Worm (Caenorhabditis elegans) whole organism, L3 larva: Measurements from ENCODE around the gene snt-5.

Experiments
- R02D3.7 ChIP-seq: fragments of 150-350 bp; optimal IDR thresholded peaks from 2 replicates; lab custom pipeline; 2014; ENCODE audit warnings: missing biosample characterization, missing genetic modification characterization
- aly-2 ChIP-seq: fragments of 150-350 bp; optimal IDR thresholded peaks from 2 replicates; lab custom pipeline; 2014; ENCODE audit warnings: missing biosample characterization, missing genetic modification characterization
- ceh-16 ChIP-seq: sonication (generic microtip); optimal IDR thresholded peaks from 2 replicates; lab custom pipeline; 2017; ENCODE audit warnings: missing biosample characterization, missing genetic modification characterization
- ceh-28 ChIP-seq: fragments of 150-350 bp; optimal IDR thresholded peaks from 2 replicates; lab custom pipeline; 2014; ENCODE audit warnings: missing biosample characterization, missing genetic modification reagents, missing genetic modification characterization
- ceh-82 ChIP-seq: fragments of 150-350 bp; optimal IDR thresholded peaks from 2 replicates; lab custom pipeline; 2014; ENCODE audit warnings: missing biosample characterization, missing genetic modification characterization
- ceh-9 ChIP-seq: sonication (generic microtip); optimal IDR thresholded peaks from 2 replicates; lab custom pipeline; 2018; ENCODE audit warnings: missing biosample characterization, missing genetic modification characterization
- daf-12 ChIP-seq: fragments of 150-350 bp; optimal IDR thresholded peaks from 2 replicates; lab custom pipeline; 2014; ENCODE audit warnings: missing biosample characterization, missing genetic modification reagents, missing genetic modification characterization
- egl-27 ChIP-seq: sonication (generic microtip); optimal IDR thresholded peaks from 4 replicates; lab custom pipeline; 2017; ENCODE audit warnings: missing biosample characterization, missing genetic modification reagents, missing genetic modification characterization
- egl-5 ChIP-seq: fragments of 150-350 bp; optimal IDR thresholded peaks from 2 replicates; lab custom pipeline; 2017; ENCODE audit warnings: missing biosample characterization, missing genetic modification reagents, missing genetic modification characterization, inconsistent platforms
- elt-1 ChIP-seq: fragments of 150-350 bp; optimal IDR thresholded peaks from 2 replicates; lab custom pipeline; 2014; ENCODE audit warnings: missing biosample characterization, missing genetic modification characterization
- elt-2 ChIP-seq: sonication (generic microtip); optimal IDR thresholded peaks from 2 replicates; lab custom pipeline; 2016; ENCODE audit warnings: missing genetic modification reagents, mild to moderate bottlenecking, missing genetic modification characterization, missing compliant biosample characterization
- elt-3 ChIP-seq, 3 experiments: fragments of 150-350 bp in 1 of 3; sonication (generic microtip) in 2 of 3; optimal IDR thresholded peaks; 2 replicates in 2 of 3; 4 replicates in 1 of 3; lab custom pipeline; 2014 to 2017; ENCODE audit warnings: missing biosample characterization in 3 of 3, missing genetic modification characterization in 3 of 3
- eor-1 ChIP-seq, 2 experiments: fragments of 150-350 bp; optimal IDR thresholded peaks; 2 replicates each; lab custom pipeline; 2014 to 2018; ENCODE audit warnings: missing biosample characterization in 2 of 2, missing genetic modification characterization in 2 of 2
- fkh-10 ChIP-seq: sonication (generic microtip); optimal IDR thresholded peaks from 2 replicates; lab custom pipeline; 2017; ENCODE audit warnings: missing biosample characterization, missing genetic modification reagents, missing genetic modification characterization
- fos-1 ChIP-seq: fragments of 150-350 bp; optimal IDR thresholded peaks from 2 replicates; lab custom pipeline; 2014; ENCODE audit warnings: missing biosample characterization, missing genetic modification characterization
- hmg-11 ChIP-seq: sonication (generic microtip); optimal IDR thresholded peaks from 2 replicates; lab custom pipeline; 2016; ENCODE audit warnings: missing genetic modification characterization, missing compliant biosample characterization
- lin-15B ChIP-seq: fragments of 150-350 bp; optimal IDR thresholded peaks from 2 replicates; lab custom pipeline; 2014; ENCODE audit warnings: missing biosample characterization, missing genetic modification characterization
- lin-39 ChIP-seq: fragments of 150-350 bp; optimal IDR thresholded peaks from 2 replicates; lab custom pipeline; 2018; ENCODE audit warnings: missing biosample characterization, missing genetic modification reagents, missing genetic modification characterization
- lsy-12 ChIP-seq: sonication (generic microtip); optimal IDR thresholded peaks from 2 replicates; lab custom pipeline; 2016; ENCODE audit warnings: mild to moderate bottlenecking, missing genetic modification characterization, missing compliant biosample characterization
- mml-1 ChIP-seq: fragments of 150-350 bp; sonication (generic microtip); optimal IDR thresholded peaks from 3 replicates; lab custom pipeline; 2014; ENCODE audit warnings: missing biosample characterization, missing genetic modification characterization
- nhr-11 ChIP-seq: fragments of 150-350 bp; optimal IDR thresholded peaks from 2 replicates; lab custom pipeline; 2014; ENCODE audit warnings: missing biosample characterization, missing genetic modification characterization
- nhr-12 ChIP-seq: fragments of 150-350 bp; optimal IDR thresholded peaks from 2 replicates; lab custom pipeline; 2014; ENCODE audit warnings: missing biosample characterization, missing genetic modification characterization
- nhr-23 ChIP-seq: fragments of 150-350 bp; optimal IDR thresholded peaks from 2 replicates; lab custom pipeline; 2014; ENCODE audit warnings: missing biosample characterization, missing genetic modification reagents, missing genetic modification characterization
- nhr-237 ChIP-seq: fragments of 150-350 bp; optimal IDR thresholded peaks from 2 replicates; lab custom pipeline; 2014; ENCODE audit warnings: missing biosample characterization, missing genetic modification characterization
- nhr-43 ChIP-seq: sonication (generic microtip); optimal IDR thresholded peaks from 2 replicates; lab custom pipeline; 2016; ENCODE audit warnings: mild to moderate bottlenecking, missing genetic modification characterization, missing compliant biosample characterization; ENCODE audit not compliant: poor library complexity, severe bottlenecking
- nhr-67 ChIP-seq: fragments of 150-350 bp; optimal IDR thresholded peaks from 2 replicates; lab custom pipeline; 2014; ENCODE audit warnings: missing biosample characterization, missing genetic modification characterization
- nhr-76 ChIP-seq: fragments of 150-350 bp; sonication (generic microtip); optimal IDR thresholded peaks from 5 replicates; lab custom pipeline; 2014; ENCODE audit warnings: missing biosample characterization, missing genetic modification characterization
- pha-4 ChIP-seq: fragments of 150-350 bp; optimal IDR thresholded peaks from 2 replicates; lab custom pipeline; 2014; ENCODE audit warnings: missing biosample characterization, missing genetic modification reagents, missing genetic modification characterization
- pqm-1 ChIP-seq: fragments of 150-350 bp; optimal IDR thresholded peaks from 2 replicates; lab custom pipeline; 2017; ENCODE audit warnings: missing biosample characterization, missing genetic modification characterization, inconsistent platforms
- sea-2 ChIP-seq: fragments of 150-350 bp; sonication (generic microtip); optimal IDR thresholded peaks from 4 replicates; lab custom pipeline; 2014; ENCODE audit warnings: missing biosample characterization, missing genetic modification reagents, missing genetic modification characterization
- skn-1 ChIP-seq: fragments of 150-350 bp; optimal IDR thresholded peaks from 2 replicates; lab custom pipeline; 2014; ENCODE audit warnings: missing biosample characterization, missing genetic modification characterization
- snpc-4 ChIP-seq: fragments of 150-350 bp; optimal IDR thresholded peaks from 2 replicates; lab custom pipeline; 2014; ENCODE audit warnings: missing biosample characterization, missing genetic modification characterization
- tbx-2 ChIP-seq: sonication (generic microtip); optimal IDR thresholded peaks from 2 replicates; lab custom pipeline; 2016; ENCODE audit warnings: mild to moderate bottlenecking, missing genetic modification characterization, missing compliant biosample characterization
- unc-62 ChIP-seq: fragments of 150-350 bp; sonication (generic microtip); optimal IDR thresholded peaks from 4 replicates; lab custom pipeline; 2014; ENCODE audit warnings: missing biosample characterization, missing genetic modification reagents, missing genetic modification characterization
- ztf-11 ChIP-seq: fragments of 150-350 bp; optimal IDR thresholded peaks from 2 replicates; lab custom pipeline; 2014; ENCODE audit warnings: missing biosample characterization, missing genetic modification characterization
- ztf-4 ChIP-seq: fragments of 150-350 bp; optimal IDR thresholded peaks from 2 replicates; lab custom pipeline; 2014; ENCODE audit warnings: missing biosample characterization, missing genetic modification characterization

snt-5 gene

ce11 chrV:1447079-1447478, 35.7 kb upstream of the snt-5 start, which contains the start of gene cnc-4:
Gene cnc-4, plus strand, starts transcription at chrV:1447195.
- TF ChIP-seq ceh-9 (no peak), elt-2 (no peak), aly-2 (tag; lab: Kevin White, UChicago) (no peak), hmg-11 (no peak), lsy-12 (no peak), nhr-237 (no peak), snpc-4 (tag; lab: Kevin White, UChicago) (no peak), eor-1 (tag; optimal IDR thresholded peaks at IDR 0.05; lab: Kevin White, UChicago) (no peak), ceh-16 (tag; lab: Kevin White, UChicago) (no peak), ceh-82 (tag; lab: Kevin White, UChicago) (no peak), nhr-67 (tag; lab: Kevin White, UChicago) (no peak), egl-5 (tag; lab: Kevin White, UChicago) (no peak), unc-62 (GFP tag; lab: Kevin White, UChicago) (no peak)

- no peak for TF ChIP-seq ztf-4 (tag; lab: Kevin White, UChicago)
- TF ChIP-seq elt-3 (tag; optimal IDR thresholded peaks at IDR 0.05; lab: Kevin White, UChicago), result no peak
- no peak for TF ChIP-seq hmg-11
- no peak for TF ChIP-seq nhr-76 (tag; lab: Kevin White, UChicago)
- no peak for TF ChIP-seq mml-1 (tag; lab: Kevin White, UChicago)
- no peak for TF ChIP-seq pqm-1 (tag; lab: Kevin White, UChicago)
Measured at ce11 chrV:1445081-1445480, 33.7 kb upstream of the snt-5 start, which contains the start of gene cnc-5. Gene cnc-5, plus strand, starts transcription at chrV:1445381.

DNA sequence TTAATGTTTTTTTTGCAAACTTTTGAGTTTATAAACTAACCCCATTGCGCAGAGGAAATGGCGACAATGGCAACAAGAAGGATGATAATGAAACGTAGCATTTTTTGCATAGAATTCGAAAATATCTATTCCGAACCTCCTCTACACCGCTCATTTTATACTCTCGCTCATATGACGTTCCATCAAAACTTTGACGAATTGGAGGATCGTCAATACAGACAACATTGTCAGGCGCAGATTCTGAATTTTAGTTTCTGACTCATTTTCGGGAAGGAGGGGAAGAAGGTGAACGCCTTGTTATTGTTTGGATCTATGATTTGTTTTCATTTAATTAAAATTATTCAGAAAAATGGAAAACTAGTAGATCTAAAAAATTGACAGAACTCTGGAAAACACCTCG, 32.8 kb upstream of the snt-5 start, which contains the start of gene cnc-1:
TSS of gene cnc-1 (minus strand) at position 101 of the 400 bp plus-strand sequence.
- TF ChIP-seq aly-2 (tag; lab: Kevin White, UChicago) (no peak), unc-62 (GFP tag; lab: Kevin White, UChicago) (no peak), lin-15B (no peak), mml-1 (tag; lab: Kevin White, UChicago) (no peak), nhr-67 (tag; lab: Kevin White, UChicago) (no peak), lin-39 (no peak), pha-4 (no peak), elt-2 (no peak), tbx-2 (tag; lab: Kevin White, UChicago) (no peak), hmg-11 (no peak), nhr-11 (tag; lab: Kevin White, UChicago) (no peak), nhr-12 (tag; lab: Kevin White, UChicago) (no peak), daf-12 (tag; lab: Kevin White, UChicago) (no peak)

DNA sequence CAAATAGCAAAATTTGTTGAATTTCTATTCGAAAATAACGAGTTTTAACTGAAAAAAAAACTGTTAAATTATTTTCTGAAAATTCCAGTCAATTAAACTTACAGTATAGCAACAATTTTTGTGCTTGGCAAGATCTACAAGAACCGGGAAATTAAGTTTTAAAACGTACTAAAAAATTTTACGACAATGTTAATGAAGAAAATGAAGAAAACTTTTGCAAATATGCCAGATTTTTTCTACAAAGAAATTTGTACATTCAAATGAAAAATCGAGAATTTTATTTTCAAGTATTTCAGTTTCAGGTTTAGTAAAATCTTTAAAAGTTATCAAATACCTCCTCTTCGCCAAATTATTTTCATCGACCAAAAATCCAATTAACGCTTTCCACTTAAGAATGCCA, 30.7 kb upstream of the snt-5 start, which contains the start of gene cnc-11:
TSS of gene cnc-11 (plus strand) at position 301 of the 400 bp plus-strand sequence.
- TF ChIP-seq ceh-16 (tag; lab: Kevin White, UChicago) (no peak), fos-1 (tag; lab: Kevin White, UChicago) (no peak), sea-2 (no peak), ceh-28 (no peak), egl-27 (tag; lab: Kevin White, UChicago) (no peak), lin-15B (no peak), daf-12 (tag; lab: Kevin White, UChicago) (no peak), fkh-10 (GFP tag; lab: Kevin White, UChicago) (no peak), unc-62 (GFP tag; lab: Kevin White, UChicago) (no peak), R02D3.7 (tag; lab: Kevin White, UChicago) (no peak), nhr-67 (tag; lab: Kevin White, UChicago) (no peak), pqm-1 (tag; lab: Kevin White, UChicago) (no peak), tbx-2 (tag; lab: Kevin White, UChicago) (no peak), elt-2 (no peak), aly-2 (tag; lab: Kevin White, UChicago) (no peak), skn-1 (tag; lab: Kevin White, UChicago) (no peak), mml-1 (tag; lab: Kevin White, UChicago) (no peak), ztf-11 (tag; lab: Kevin White, UChicago) (no peak), elt-1 (tag; lab: Kevin White, UChicago) (no peak), pha-4 (no peak)

DNA sequence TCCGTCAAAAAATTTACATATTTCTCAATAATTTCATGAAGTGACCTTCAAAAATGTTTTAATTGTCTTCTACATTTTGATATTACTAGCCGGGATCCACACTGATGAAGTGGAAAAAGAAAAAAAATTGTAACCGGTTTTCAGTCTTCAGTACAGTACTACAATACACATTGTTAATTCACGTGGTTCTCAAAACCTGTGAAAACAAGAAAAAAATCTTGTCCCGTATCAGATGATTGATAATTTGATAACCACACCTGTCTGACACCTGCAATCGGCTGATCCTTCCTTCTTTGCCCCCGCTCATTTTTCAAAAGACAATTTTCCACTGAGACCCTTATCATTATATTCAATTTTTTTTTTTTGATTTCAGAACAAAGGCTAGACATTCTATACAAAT, 27.5 kb upstream of the snt-5 start, which contains the start of gene R09B5.11:
TSS of gene R09B5.11 (plus strand) at position 374 of the 400 bp plus-strand sequence.
- TF ChIP-seq nhr-23 (peak; percentile 12), nhr-43 (tag; lab: Kevin White, UChicago) (peak; percentile 62), hmg-11 (no peak)
- TF ChIP-seq, all 47 proteins: peak for 2
